Worm (Caenorhabditis elegans) whole organism, L4 larva: ENCODE data around the gene Y54G2A.26.

Experiments used
- F37D6.2 ChIP-seq: sonication (generic microtip); optimal IDR thresholded peaks from 2 replicates; lab custom pipeline; 2016; ENCODE audit warnings: mild to moderate bottlenecking, missing genetic modification characterization, missing compliant biosample characterization
- F49E8.2 ChIP-seq: sonication (generic microtip); optimal IDR thresholded peaks from 2 replicates; lab custom pipeline; 2016; ENCODE audit warnings: missing compliant biosample characterization, mild to moderate bottlenecking, missing genetic modification characterization, borderline replicate concordance
- Y105C5A.15 ChIP-seq: fragments of 200-800 bp; sonication (Bioruptor generic); IDR thresholded peaks from 2 replicates; pipeline ENCODE4 v1.3.6; 2022; ENCODE audit warnings: missing genetic modification characterization, missing compliant biosample characterization
- ZK546.5 ChIP-seq, 2 experiments: sonication (generic microtip); optimal IDR thresholded peaks; 2 replicates each; lab custom pipeline; 2017; ENCODE audit warnings: missing biosample characterization in 2 of 2, missing genetic modification characterization in 2 of 2
- aha-1 ChIP-seq: fragments of 150-350 bp; peaks from one replicate; lab custom pipeline; 2014; ENCODE audit warnings: missing biosample characterization, missing genetic modification characterization
- ama-1 ChIP-seq: fragments of 150-350 bp; optimal IDR thresholded peaks from 2 replicates; lab custom pipeline; 2014; ENCODE audit warnings: inconsistent platforms, mixed read lengths
- attf-4 ChIP-seq: sonication (generic microtip); optimal IDR thresholded peaks from 3 replicates; lab custom pipeline; 2017; ENCODE audit warnings: missing biosample characterization, missing genetic modification characterization
- ceh-28 ChIP-seq: fragments of 150-350 bp; optimal IDR thresholded peaks from 2 replicates; lab custom pipeline; 2014; ENCODE audit warnings: missing biosample characterization, missing genetic modification reagents, missing genetic modification characterization
- ceh-32 ChIP-seq: sonication (generic microtip); optimal IDR thresholded peaks from 2 replicates; lab custom pipeline; 2016; ENCODE audit warnings: mild to moderate bottlenecking, missing genetic modification characterization, missing compliant biosample characterization; ENCODE audit not compliant: poor library complexity
- ceh-44 ChIP-seq: fragments of 200-800 bp; sonication (Bioruptor generic); IDR thresholded peaks from 2 replicates; pipeline ENCODE4 v1.3.6; 2022; ENCODE audit warnings: missing genetic modification reagents, missing genetic modification characterization, missing compliant biosample characterization
- cey-2 ChIP-seq: sonication (generic microtip); optimal IDR thresholded peaks from 3 replicates; lab custom pipeline; 2017; ENCODE audit warnings: missing genetic modification characterization, mild to moderate bottlenecking, missing compliant biosample characterization, antibody characterized with exemption, borderline replicate concordance; ENCODE audit not compliant: insufficient read depth
- daf-8 ChIP-seq: fragments of 200-800 bp; sonication (Bioruptor generic); IDR thresholded peaks from 2 replicates; pipeline ENCODE4 v1.3.6; 2022; ENCODE audit warnings: missing genetic modification characterization, missing compliant biosample characterization
- dmd-9 ChIP-seq: fragments of 200-800 bp; sonication (Bioruptor generic); IDR thresholded peaks from 2 replicates; pipeline ENCODE4 v1.3.6; 2022; ENCODE audit warnings: missing genetic modification reagents, missing genetic modification characterization, missing compliant biosample characterization
- duxl-1 ChIP-seq: sonication (generic microtip); optimal IDR thresholded peaks from 2 replicates; lab custom pipeline; 2016; ENCODE audit warnings: mild to moderate bottlenecking, missing genetic modification characterization, moderate library complexity, missing compliant biosample characterization; ENCODE audit not compliant: poor library complexity
- egl-43 ChIP-seq: fragments of 200-800 bp; sonication (Bioruptor generic); IDR thresholded peaks from 2 replicates; pipeline ENCODE4 v1.3.6; 2022; ENCODE audit warnings: missing genetic modification reagents, missing genetic modification characterization, missing compliant biosample characterization
- fos-1 ChIP-seq: fragments of 150-350 bp; optimal IDR thresholded peaks from 2 replicates; lab custom pipeline; 2014; ENCODE audit warnings: missing biosample characterization, missing genetic modification characterization
- hlh-11 ChIP-seq: fragments of 200-800 bp; sonication (Bioruptor generic); optimal IDR thresholded peaks from 2 replicates; lab custom pipeline; 2018; ENCODE audit warnings: mild to moderate bottlenecking, missing genetic modification characterization, missing compliant biosample characterization
- hlh-30 ChIP-seq: sonication (generic microtip); optimal IDR thresholded peaks from 2 replicates; lab custom pipeline; 2017; ENCODE audit warnings: antibody characterized with exemption, mild to moderate bottlenecking, missing genetic modification characterization, missing compliant biosample characterization; ENCODE audit not compliant: insufficient read depth
- hmg-1.1 ChIP-seq: fragments of 200-800 bp; sonication (Bioruptor generic); IDR thresholded peaks from 2 replicates; pipeline ENCODE4 v1.3.6; 2022; ENCODE audit warnings: missing genetic modification reagents, missing genetic modification characterization, missing compliant biosample characterization
- jun-1 ChIP-seq: fragments of 150-350 bp; optimal IDR thresholded peaks from 2 replicates; lab custom pipeline; 2014; ENCODE audit warnings: missing biosample characterization, missing genetic modification reagents, missing genetic modification characterization
- lin-13 ChIP-seq: fragments of 150-350 bp; optimal IDR thresholded peaks from 2 replicates; lab custom pipeline; 2014; ENCODE audit warnings: missing biosample characterization, missing genetic modification reagents, missing genetic modification characterization
- lin-15B ChIP-seq: fragments of 150-350 bp; sonication (generic microtip); optimal IDR thresholded peaks from 3 replicates; lab custom pipeline; 2014; ENCODE audit warnings: missing biosample characterization, missing genetic modification characterization
- lin-38 ChIP-seq: fragments of 200-800 bp; sonication (Bioruptor generic); IDR thresholded peaks from 2 replicates; pipeline ENCODE4 v1.3.6; 2022; ENCODE audit warnings: missing genetic modification reagents, missing genetic modification characterization, missing compliant biosample characterization
- lin-39 ChIP-seq: fragments of 150-350 bp; optimal IDR thresholded peaks from 2 replicates; lab custom pipeline; 2014; ENCODE audit warnings: missing biosample characterization, missing genetic modification reagents, missing genetic modification characterization
- lsy-2 ChIP-seq, 2 experiments: fragments of 150-350 bp in 1 of 2; sonication (generic microtip) in 1 of 2; optimal IDR thresholded peaks; 2 replicates each; lab custom pipeline; 2014 to 2017; ENCODE audit warnings: missing biosample characterization in 2 of 2, missing genetic modification characterization in 2 of 2
- madf-5 ChIP-seq, 2 experiments: fragments of 200-800 bp; sonication (Bioruptor generic); IDR thresholded peaks; 2 replicates each; pipeline ENCODE4 v1.3.6; 2022; ENCODE audit warnings: missing compliant biosample characterization in 2 of 2, missing genetic modification characterization in 2 of 2
- mdl-1 ChIP-seq, 2 experiments: fragments of 150-350 bp in 1 of 2; sonication (generic microtip) in 1 of 2; optimal IDR thresholded peaks; 2 replicates each; lab custom pipeline; 2014 to 2017; ENCODE audit warnings: missing biosample characterization in 2 of 2, missing genetic modification characterization in 2 of 2
- mes-2 ChIP-seq: sonication (generic microtip); optimal IDR thresholded peaks from 2 replicates; lab custom pipeline; 2016; ENCODE audit warnings: missing genotype, mild to moderate bottlenecking, missing genetic modification characterization, missing compliant biosample characterization; ENCODE audit not compliant: poor library complexity, severe bottlenecking
- mxl-2 ChIP-seq: fragments of 200-800 bp; sonication (Bioruptor generic); conservative IDR thresholded peaks from 2 replicates; pipeline ENCODE4 v1.3.6; 2022; ENCODE audit warnings: missing genetic modification reagents, missing genetic modification characterization, missing compliant biosample characterization
- nhr-10 ChIP-seq: fragments of 150-350 bp; optimal IDR thresholded peaks from 2 replicates; lab custom pipeline; 2014; ENCODE audit warnings: missing biosample characterization, missing genetic modification characterization
- nhr-102 ChIP-seq: sonication (generic microtip); optimal IDR thresholded peaks from 2 replicates; lab custom pipeline; 2016; ENCODE audit warnings: mild to moderate bottlenecking, missing genetic modification characterization, moderate library complexity, missing compliant biosample characterization
- nhr-237 ChIP-seq: sonication (generic microtip); optimal IDR thresholded peaks from 2 replicates; lab custom pipeline; 2017; ENCODE audit warnings: missing biosample characterization, missing genetic modification characterization
- nhr-41 ChIP-seq: fragments of 200-800 bp; sonication (Bioruptor generic); IDR thresholded peaks from 2 replicates; pipeline ENCODE4 v1.3.6; 2022; ENCODE audit warnings: missing genetic modification reagents, missing genetic modification characterization, missing compliant biosample characterization
- nhr-48 ChIP-seq: sonication (generic microtip); optimal IDR thresholded peaks from 2 replicates; lab custom pipeline; 2016; ENCODE audit warnings: mild to moderate bottlenecking, missing genetic modification characterization, missing compliant biosample characterization
- pha-4 ChIP-seq, 2 experiments: fragments of 150-350 bp in 1 of 2; fragments of 200-800 bp in 1 of 2; sonication (Bioruptor generic) in 1 of 2; IDR thresholded peaks in 1 of 2; optimal IDR thresholded peaks in 1 of 2; 2 replicates each; pipeline versions ENCODE4 v1.3.6 to Lab custom; 2014 to 2022; ENCODE audit warnings: missing genetic modification characterization in 2 of 2, missing genetic modification reagents in 2 of 2, missing biosample characterization in 1 of 2, missing compliant biosample characterization in 1 of 2
- rbr-2 ChIP-seq: sonication (generic microtip); optimal IDR thresholded peaks from 2 replicates; lab custom pipeline; 2016; ENCODE audit warnings: missing genotype, missing genetic modification characterization, missing compliant biosample characterization
- set-16 ChIP-seq: fragments of 200-800 bp; sonication (Bioruptor generic); IDR thresholded peaks from 2 replicates; pipeline ENCODE4 v1.3.6; 2022; ENCODE audit warnings: missing genetic modification reagents, missing genetic modification characterization, missing compliant biosample characterization
- tra-1 ChIP-seq: fragments of 200-800 bp; sonication (Bioruptor generic); IDR thresholded peaks from 2 replicates; pipeline ENCODE4 v1.3.6; 2022; ENCODE audit warnings: missing genetic modification reagents, missing genetic modification characterization, missing compliant biosample characterization
- vab-7 ChIP-seq: fragments of 200-800 bp; sonication (Bioruptor generic); IDR thresholded peaks from 2 replicates; pipeline ENCODE4 v1.3.6; 2022; ENCODE audit warnings: missing genetic modification reagents, missing genetic modification characterization, missing compliant biosample characterization
- zip-11 ChIP-seq: fragments of 200-800 bp; sonication (Bioruptor generic); IDR thresholded peaks from 2 replicates; pipeline ENCODE4 v1.3.6; 2022; ENCODE audit warnings: missing genetic modification characterization, missing compliant biosample characterization

Gene Y54G2A.26

DNA sequence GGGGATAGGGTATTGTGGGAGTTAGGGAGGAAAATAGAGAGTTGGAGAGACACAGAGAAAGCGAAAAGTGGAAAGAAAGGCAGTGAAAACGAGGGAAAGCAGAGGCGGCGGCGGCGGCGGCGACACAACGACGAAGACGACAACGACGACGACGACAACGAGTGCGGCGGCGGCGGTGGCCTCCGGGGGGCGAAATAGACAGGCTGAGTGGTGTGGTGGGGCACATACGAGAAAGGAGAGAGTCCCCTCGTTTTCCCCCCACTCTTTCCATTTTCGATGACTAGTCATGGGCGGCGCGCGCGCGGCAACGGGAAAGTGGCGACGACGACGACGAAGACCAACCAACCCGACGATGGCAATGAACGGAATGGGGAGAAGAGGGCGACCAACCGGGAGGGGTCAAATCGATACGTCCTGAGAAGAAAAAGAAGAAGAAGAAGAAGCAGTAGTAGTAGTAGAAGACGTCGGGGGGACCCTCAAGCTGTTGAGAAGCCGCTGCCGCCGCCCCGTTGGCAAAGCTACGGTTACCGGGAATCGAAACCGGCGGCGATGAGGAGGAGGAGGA is 3.4 kb upstream of the Y54G2A.26 start (continued):
- TF ChIP-seq hlh-30 (tag; lab: Kevin White, UChicago) (peak; percentile 62), ceh-28 (tag; lab: Kevin White, UChicago) (peak; percentile 15), mxl-2 (no peak), egl-43 (peak; percentile 71), mes-2 (tag; lab: Kevin White, UChicago) (no peak), attf-4 (no peak), lin-39 (tag; lab: Kevin White, UChicago) (no peak), hlh-11 (tag; lab: Kevin White, UChicago) (peak; percentile 13), nhr-41 (GFP tag; lab: Robert Waterston, UW) (no peak), lin-38 (GFP tag; lab: Robert Waterston, UW) (peak; percentile 18; the same call in 1 of the 2 replicates), duxl-1 (tag; lab: Kevin White, UChicago) (no peak), lsy-2 (tag; optimal IDR thresholded peaks at IDR 0.05; lab: Kevin White, UChicago) (no peak), fos-1 (tag; lab: Kevin White, UChicago) (no peak), nhr-10 (no peak), pha-4 (GFP tag; IDR thresholded peaks at IDR 0.05; lab: Robert Waterston, UW) (0 out of 2 replicates have a peak, but pooled peaks have one; percentile 32), pha-4 (tag; optimal IDR thresholded peaks at IDR 0.05; lab: Kevin White, UChicago) (no peak), ceh-32 (tag; lab: Kevin White, UChicago) (no peak), ZK546.5 (tag; optimal IDR thresholded peaks at IDR 0.05; lab: Kevin White, UChicago) (no peak), rbr-2 (tag; lab: Kevin White, UChicago) (peak; percentile 81), F49E8.2 (no peak), vab-7 (GFP tag; lab: Robert Waterston, UW) (peak; percentile 57; the same call in 1 of the 2 replicates), nhr-237 (tag; lab: Kevin White, UChicago) (no peak), cey-2 (tag; lab: Kevin White, UChicago) (no peak), lin-15B (tag; lab: Kevin White, UChicago) (no peak), hmg-1.1 (GFP tag; lab: Robert Waterston, UW) (peak; percentile 85), nhr-48 (no peak), Y105C5A.15 (no peak), zip-11 (GFP tag; lab: Robert Waterston, UW) (no peak), F37D6.2 (tag; lab: Kevin White, UChicago) (peak; percentile 57), lin-13 (no peak), jun-1 (no peak), ceh-44 (GFP tag; lab: Robert Waterston, UW) (no peak), daf-8 (no peak), nhr-102 (tag; lab: Kevin White, UChicago) (no peak)

ce11 chrIV:2997302-2997701 is 2.0 kb upstream of the Y54G2A.26 start:
- TF ChIP-seq hlh-11 (tag; lab: Kevin White, UChicago) (peak; percentile 11), ama-1 (lab: Kevin White, UChicago) (no peak), aha-1 (tag; lab: Kevin White, UChicago) (peak; percentile 74), hlh-30 (tag; lab: Kevin White, UChicago) (peak; percentile 63), fos-1 (tag; lab: Kevin White, UChicago) (no peak), tra-1 (GFP tag; lab: Robert Waterston, UW) (0 out of 2 replicates have a peak, but pooled peaks have one; percentile 14), dmd-9 (GFP tag; lab: Robert Waterston, UW) (no peak), madf-5 (GFP tag; IDR thresholded peaks at IDR 0.05; lab: Robert Waterston, UW) (no peak), mdl-1 (tag; optimal IDR thresholded peaks at IDR 0.05; lab: Kevin White, UChicago) (peak in 1 of 2 experiments; percentile 10), set-16 (GFP tag; lab: Robert Waterston, UW) (peak; percentile 93)
